Fruit fly (Drosophila melanogaster) whole organism, wandering third instar larva: ENCODE measurements around the gene fh.

Source experiments
- Abd-B ChIP-seq: fragments of >200 bp; optimal IDR thresholded peaks from 2 replicates; lab custom pipeline; 2017; ENCODE audit warnings: missing biosample characterization, missing genetic modification characterization
- CG32264 ChIP-seq: fragments of 200-800 bp; sonication (Bioruptor generic); optimal IDR thresholded peaks from 2 replicates; lab custom pipeline; 2016; ENCODE audit warnings: missing biosample characterization, missing genetic modification characterization
- CG9705 ChIP-seq: fragments of 200-800 bp; sonication (Bioruptor generic); optimal IDR thresholded peaks from 2 replicates; lab custom pipeline; 2018; ENCODE audit warnings: missing biosample characterization, mild to moderate bottlenecking, missing genetic modification characterization
- CrebA ChIP-seq: fragments of 200-800 bp; sonication (Bioruptor generic); optimal IDR thresholded peaks from 2 replicates; lab custom pipeline; 2016; ENCODE audit warnings: missing biosample characterization, mild to moderate bottlenecking, missing genetic modification characterization, borderline replicate concordance
- Dfd ChIP-seq: fragments of >200 bp; optimal IDR thresholded peaks from 2 replicates; lab custom pipeline; 2017; ENCODE audit warnings: missing biosample characterization, missing genetic modification characterization
- GATAd ChIP-seq: sonication (Bioruptor generic); optimal IDR thresholded peaks from 2 replicates; lab custom pipeline; 2016; ENCODE audit warnings: missing biosample characterization, missing genetic modification characterization
- HLH106 ChIP-seq: fragments of 200-800 bp; optimal IDR thresholded peaks from 3 replicates; lab custom pipeline; 2019; ENCODE audit warnings: missing biosample characterization, mild to moderate bottlenecking, missing genetic modification characterization, moderate library complexity
- Hr83 ChIP-seq: fragments of 200-300 bp; sonication (Bioruptor generic); optimal IDR thresholded peaks from 2 replicates; lab custom pipeline; 2016; ENCODE audit warnings: missing biosample characterization, mild to moderate bottlenecking, missing genetic modification characterization, moderate library complexity; ENCODE audit not compliant: poor library complexity, severe bottlenecking
- Jra ChIP-seq: sonication (Bioruptor generic); optimal IDR thresholded peaks from 2 replicates; lab custom pipeline; 2016; ENCODE audit warnings: missing biosample characterization, missing genetic modification characterization
- Myc ChIP-seq: fragments of >200 bp; optimal IDR thresholded peaks from 2 replicates; lab custom pipeline; 2017
- N ChIP-seq: fragments of >200 bp; optimal IDR thresholded peaks from 2 replicates; lab custom pipeline; 2018; ENCODE audit warnings: missing biosample characterization, missing external identifiers, missing genetic modification characterization
- OdsH ChIP-seq: fragments of 200-800 bp; sonication (Bioruptor generic); optimal IDR thresholded peaks from 2 replicates; lab custom pipeline; 2016; ENCODE audit warnings: missing biosample characterization, mild to moderate bottlenecking, missing genetic modification characterization
- Rel ChIP-seq, 2 experiments: fragments of 200-800 bp; sonication (Bioruptor generic) in 1 of 2; optimal IDR thresholded peaks; 2 replicates in 1 of 2; 3 replicates in 1 of 2; lab custom pipeline; 2016 to 2019; ENCODE audit warnings: mild to moderate bottlenecking in 2 of 2, missing biosample characterization in 2 of 2, missing genetic modification characterization in 2 of 2, moderate library complexity in 1 of 2
- Sp1 ChIP-seq: fragments of 200-800 bp; sonication (Bioruptor generic); optimal IDR thresholded peaks from 3 replicates; lab custom pipeline; 2019; ENCODE audit warnings: missing biosample characterization, mild to moderate bottlenecking, missing genetic modification characterization, moderate library complexity
- Vsx2 ChIP-seq: fragments of 200-300, 225-300 bp; sonication (Bioruptor generic); optimal IDR thresholded peaks from 2 replicates; lab custom pipeline; 2018; ENCODE audit warnings: missing biosample characterization, missing genetic modification characterization; ENCODE audit not compliant: partially characterized antibody
- br ChIP-seq: fragments of 200-800 bp; sonication (Bioruptor generic); optimal IDR thresholded peaks from 2 replicates; lab custom pipeline; 2016; ENCODE audit warnings: missing biosample characterization, missing genetic modification characterization
- dl ChIP-seq, 2 experiments: fragments of 175-275, 200-275 bp in 1 of 2; fragments of 200-275 bp in 1 of 2; sonication (Bioruptor generic); optimal IDR thresholded peaks; lab custom pipeline; 2018; ENCODE audit warnings: mild to moderate bottlenecking in 2 of 2, missing biosample characterization in 2 of 2, missing genetic modification characterization in 2 of 2, moderate library complexity in 2 of 2; ENCODE audit not compliant: partially characterized antibody in 2 of 2, insufficient read depth in 1 of 2
- dsf ChIP-seq: sonication (Bioruptor generic); optimal IDR thresholded peaks from 2 replicates; lab custom pipeline; 2016; ENCODE audit warnings: missing biosample characterization, missing genetic modification characterization, borderline replicate concordance
- ey ChIP-seq: fragments of 200-800 bp; sonication (Bioruptor generic); optimal IDR thresholded peaks from 2 replicates; lab custom pipeline; 2016; ENCODE audit warnings: missing biosample characterization, missing genetic modification characterization
- foxo ChIP-seq, 2 experiments: fragments of 200-800 bp; sonication (Bioruptor generic); optimal IDR thresholded peaks; 2 replicates in 1 of 2; 3 replicates in 1 of 2; lab custom pipeline; 2016 to 2017; ENCODE audit warnings: missing biosample characterization in 2 of 2, missing genetic modification characterization in 2 of 2
- fru ChIP-seq: fragments of 200-800 bp; sonication (Bioruptor generic); optimal IDR thresholded peaks from 3 replicates; lab custom pipeline; 2016; ENCODE audit warnings: missing biosample characterization, mild to moderate bottlenecking, missing genetic modification characterization
- h ChIP-seq: fragments of 200-800 bp; sonication (Bioruptor generic); optimal IDR thresholded peaks from 3 replicates; lab custom pipeline; 2016; ENCODE audit warnings: missing biosample characterization, mild to moderate bottlenecking, missing genetic modification characterization
- jim ChIP-seq: fragments of 175-275, 200-325 bp; sonication (Bioruptor generic); optimal IDR thresholded peaks from 2 replicates; lab custom pipeline; 2016; ENCODE audit warnings: missing biosample characterization, mild to moderate bottlenecking, missing genetic modification characterization
- pan ChIP-seq: fragments of >200 bp; optimal IDR thresholded peaks from 2 replicates; lab custom pipeline; 2017
- psq ChIP-seq: fragments of 200-800 bp; sonication (Bioruptor generic); optimal IDR thresholded peaks from 3 replicates; lab custom pipeline; 2017; ENCODE audit warnings: missing biosample characterization, mild to moderate bottlenecking, missing genetic modification characterization, moderate library complexity
- rgr ChIP-seq: fragments of 200-800 bp; sonication (Bioruptor generic); optimal IDR thresholded peaks from 3 replicates; lab custom pipeline; 2016; ENCODE audit warnings: missing biosample characterization, mild to moderate bottlenecking, missing genetic modification characterization
- sage ChIP-seq: fragments of 200-800 bp; sonication (Bioruptor generic); optimal IDR thresholded peaks from 2 replicates; lab custom pipeline; 2016; ENCODE audit warnings: missing biosample characterization, mild to moderate bottlenecking, missing genetic modification characterization
- woc ChIP-seq: sonication (Bioruptor generic); optimal IDR thresholded peaks from 2 replicates; lab custom pipeline; 2016; ENCODE audit warnings: missing biosample characterization, mild to moderate bottlenecking, missing genetic modification characterization

fh gene

DNA sequence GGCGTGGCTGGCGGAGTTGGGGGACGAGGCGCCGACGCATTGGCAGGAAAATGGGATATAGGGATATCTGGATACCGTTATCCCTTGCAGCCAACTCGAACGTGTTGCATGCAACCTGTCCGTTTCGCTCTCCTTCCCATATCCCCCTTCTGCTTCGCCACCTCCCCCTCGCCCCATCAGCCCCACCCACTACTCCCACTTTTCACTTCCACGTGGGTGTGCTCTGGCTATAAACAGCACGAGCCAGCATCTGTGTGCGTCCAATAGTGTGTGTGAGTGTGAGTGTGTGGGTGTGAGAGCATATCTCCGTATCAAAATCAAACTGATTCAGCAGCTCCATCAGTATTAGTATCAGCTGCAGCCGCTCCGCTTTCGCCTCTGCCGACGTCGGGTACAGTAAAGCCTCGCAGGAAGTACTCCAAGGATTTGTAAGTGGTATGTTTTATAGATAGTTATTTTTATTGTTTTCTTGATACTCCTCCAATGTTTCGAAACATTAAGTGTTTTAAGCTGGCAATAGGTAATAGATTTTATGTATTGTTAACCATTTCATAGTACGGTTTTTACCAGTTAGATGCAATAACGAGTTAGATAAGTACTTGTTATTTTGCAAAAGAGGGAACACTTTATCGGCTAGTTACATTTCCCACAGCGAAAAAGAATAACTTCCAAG is 29.8 kb downstream of the fh start:
- TF ChIP-seq ey = no peak
- TF ChIP-seq Myc (lab: Kevin White, UChicago) = no peak

DNA sequence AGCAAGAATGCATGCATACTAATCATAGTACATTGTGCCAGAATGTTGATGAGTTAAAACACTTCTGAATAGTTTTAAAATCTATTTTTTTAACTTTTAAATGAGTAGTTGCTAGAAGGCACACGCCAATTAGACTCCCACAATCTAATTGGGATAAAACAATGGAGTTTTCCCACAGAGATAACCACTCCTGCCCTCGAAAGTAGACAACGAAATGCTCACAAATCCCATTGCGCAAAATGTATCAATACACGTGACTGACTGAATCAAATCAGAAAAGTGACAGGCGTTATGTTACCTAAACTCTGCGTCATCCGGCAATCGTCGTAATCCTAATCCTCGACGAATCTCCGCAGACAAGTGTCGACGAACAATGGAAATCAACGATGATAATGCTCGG is 31.0 kb downstream of the fh start:
- no peak for TF ChIP-seq Hr83 (GFP tag; lab: Kevin White, UChicago)
- TF ChIP-seq CG9705 (GFP tag; lab: Kevin White, UChicago) = no peak
- TF ChIP-seq jim (GFP tag; lab: Kevin White, UChicago) = no peak
- TF ChIP-seq Rel (GFP tag; optimal IDR thresholded peaks at IDR 0.05; lab: Kevin White, UChicago) = no peak
- TF ChIP-seq Rel (tag; optimal IDR thresholded peaks at IDR 0.05; lab: Kevin White, UChicago) = no peak
- no peak for TF ChIP-seq CrebA
- no peak for TF ChIP-seq foxo (GFP tag; optimal IDR thresholded peaks at IDR 0.05; lab: Kevin White, UChicago)
- TF ChIP-seq Abd-B (GFP tag; lab: Kevin White, UChicago) = no peak
- TF ChIP-seq br (GFP tag; lab: Kevin White, UChicago) = no peak
- no peak for TF ChIP-seq N (GFP tag; lab: Kevin White, UChicago)
- TF ChIP-seq pan = no peak
- no peak for TF ChIP-seq Dfd (GFP tag; lab: Kevin White, UChicago)
- TF ChIP-seq HLH106 (tag; lab: Kevin White, UChicago) = no peak
- TF ChIP-seq dsf (GFP tag; lab: Kevin White, UChicago) = no peak
- no peak for TF ChIP-seq rgr (GFP tag; lab: Kevin White, UChicago)
- TF ChIP-seq, all 38 proteins: peak for 0

DNA sequence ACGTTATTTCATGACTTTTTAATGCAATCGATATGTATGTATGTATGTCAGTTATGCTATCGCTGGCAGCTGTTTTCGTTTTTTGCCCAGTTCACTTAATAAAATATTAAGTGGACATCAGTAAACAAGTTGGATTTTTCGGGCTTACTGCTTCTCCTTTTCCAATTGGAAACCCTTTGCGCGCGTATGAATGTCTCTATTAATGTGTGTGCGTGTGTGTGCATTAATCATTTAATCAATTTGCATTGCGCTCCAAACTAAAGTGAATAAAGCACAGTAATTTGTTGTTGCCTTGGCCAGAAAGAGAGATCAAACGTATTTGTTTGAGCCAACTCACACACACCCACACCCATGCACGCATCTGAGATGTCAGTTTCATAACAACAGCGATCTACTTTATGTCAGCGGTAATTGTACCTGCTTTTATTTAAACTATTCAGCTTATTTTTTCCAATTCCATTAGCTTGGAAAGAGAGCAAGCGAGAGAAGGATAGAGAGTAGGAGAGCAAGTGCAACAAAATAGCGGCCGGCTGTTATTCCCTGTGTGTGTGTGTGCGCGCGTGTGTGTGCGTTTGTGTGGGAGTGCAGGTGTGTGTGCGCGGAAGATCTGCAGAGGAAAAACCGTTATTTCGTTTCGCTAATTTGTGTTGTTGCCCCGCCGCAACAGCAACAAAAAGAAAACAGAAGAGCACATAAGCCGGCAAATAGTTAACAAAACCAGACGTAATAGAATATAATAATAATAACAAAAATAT is 38.5 kb downstream of the fh start:
- TF ChIP-seq foxo (GFP tag; optimal IDR thresholded peaks at IDR 0.05; lab: Kevin White, UChicago) (no peak), CG32264 (GFP tag; lab: Kevin White, UChicago) (no peak), ey (no peak), Dfd (GFP tag; lab: Kevin White, UChicago) (peak; percentile 85)

DNA sequence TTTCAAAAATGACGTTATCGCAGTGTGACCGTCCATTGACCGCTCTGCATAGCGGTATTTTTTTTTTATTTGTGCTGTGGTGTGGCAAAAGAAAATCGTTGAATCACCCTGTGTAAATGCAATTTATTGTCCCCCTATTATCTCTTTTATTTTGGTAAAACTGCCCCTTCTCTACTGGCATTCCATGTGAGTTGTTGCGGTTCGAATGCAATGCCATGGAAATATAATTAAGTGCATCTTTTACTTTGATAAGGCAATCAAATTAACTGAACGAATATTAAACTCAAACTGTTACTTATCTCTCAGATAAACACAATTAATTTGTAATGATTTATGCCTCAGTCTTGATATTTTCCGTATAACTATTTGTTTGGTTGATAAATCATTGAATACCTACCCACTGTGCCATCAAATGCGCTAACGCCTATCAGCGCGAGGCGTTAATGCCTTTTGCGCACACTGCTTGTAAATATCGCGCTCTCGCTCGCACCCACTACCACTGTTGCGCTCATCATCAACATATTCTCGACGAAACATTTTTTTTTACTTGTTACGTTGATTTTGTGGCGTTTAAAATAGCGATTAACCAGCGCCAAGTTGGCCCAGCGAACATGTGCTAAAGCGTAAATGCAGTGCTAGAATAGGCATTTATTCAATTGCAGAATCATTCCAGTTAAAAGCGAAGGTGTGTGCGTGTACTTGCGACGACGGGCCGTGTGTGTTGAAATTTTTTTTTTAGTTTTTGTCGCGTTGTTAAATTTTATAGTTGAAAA is 39.6 kb downstream of the fh start:
- TF ChIP-seq woc (GFP tag; lab: Kevin White, UChicago) (peak; percentile 68), Sp1 (GFP tag; lab: Kevin White, UChicago) (peak; percentile 19), h (GFP tag; lab: Kevin White, UChicago) (peak; percentile 7), CG9705 (GFP tag; lab: Kevin White, UChicago) (peak; percentile 8), fru (GFP tag; lab: Kevin White, UChicago) (peak; percentile 29), Jra (GFP tag; lab: Kevin White, UChicago) (no peak), Myc (lab: Kevin White, UChicago) (no peak), ey (peak; percentile 25), Abd-B (GFP tag; lab: Kevin White, UChicago) (no peak), foxo (GFP tag; optimal IDR thresholded peaks at IDR 0.05; lab: Kevin White, UChicago) (peak in 1 of 2 experiments; percentile 37), rgr (GFP tag; lab: Kevin White, UChicago) (peak; percentile 21), OdsH (peak; percentile 28), HLH106 (tag; lab: Kevin White, UChicago) (peak; percentile 58), Hr83 (GFP tag; lab: Kevin White, UChicago) (peak; percentile 17), Vsx2 (GFP tag; lab: Kevin White, UChicago) (no peak), psq (GFP tag; lab: Kevin White, UChicago) (peak; percentile 21), GATAd (GFP tag; lab: Kevin White, UChicago) (no peak), sage (GFP tag; lab: Kevin White, UChicago) (no peak), dl (GFP tag; optimal IDR thresholded peaks at IDR 0.05; lab: Kevin White, UChicago; ENCODE audit: insufficient read depth in 1 of 2, partially characterized antibody in 2 of 2) (no peak), jim (GFP tag; lab: Kevin White, UChicago) (no peak)
- TF ChIP-seq, all 38 proteins: peak for 12
